Fruit fly (Drosophila melanogaster) whole organism: ENCODE data around the gene CG34140.

Experiments used
- pan ChIP-seq: fragments of >200 bp; optimal IDR thresholded peaks from 2 replicates; lab custom pipeline; 2017
- usp ChIP-seq: fragments of >200 bp; optimal IDR thresholded peaks from 2 replicates; lab custom pipeline; 2017; ENCODE audit warnings: missing biosample characterization, missing genetic modification characterization, mixed read lengths

DNA sequence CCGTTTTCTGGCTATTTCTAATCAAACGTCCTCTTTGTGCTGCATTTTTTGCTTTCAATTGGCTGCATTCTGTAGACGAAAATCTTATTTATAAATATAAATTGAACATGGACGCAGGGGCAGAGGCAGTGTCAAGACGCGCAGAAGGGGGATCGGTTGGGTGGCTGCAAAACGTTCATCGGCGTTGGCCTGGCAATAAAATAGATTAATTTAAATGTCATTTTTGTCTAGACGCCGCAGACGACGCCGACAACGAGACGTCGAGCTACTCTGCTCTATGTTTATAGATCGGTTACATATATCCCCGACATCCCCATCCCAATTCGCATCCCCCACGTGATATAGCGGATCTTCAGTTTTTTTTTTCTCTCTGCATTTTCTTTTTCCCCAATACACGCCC lies 50.8 kb downstream of the CG34140 start:
- no peak for TF ChIP-seq pan (lab: Kevin White, UChicago)
- TF ChIP-seq usp (GFP tag; lab: Kevin White, UChicago): no peak
